Fruit fly (Drosophila melanogaster): ENCODE measurements around the gene CG13014.

Gene CG13014

DNA sequence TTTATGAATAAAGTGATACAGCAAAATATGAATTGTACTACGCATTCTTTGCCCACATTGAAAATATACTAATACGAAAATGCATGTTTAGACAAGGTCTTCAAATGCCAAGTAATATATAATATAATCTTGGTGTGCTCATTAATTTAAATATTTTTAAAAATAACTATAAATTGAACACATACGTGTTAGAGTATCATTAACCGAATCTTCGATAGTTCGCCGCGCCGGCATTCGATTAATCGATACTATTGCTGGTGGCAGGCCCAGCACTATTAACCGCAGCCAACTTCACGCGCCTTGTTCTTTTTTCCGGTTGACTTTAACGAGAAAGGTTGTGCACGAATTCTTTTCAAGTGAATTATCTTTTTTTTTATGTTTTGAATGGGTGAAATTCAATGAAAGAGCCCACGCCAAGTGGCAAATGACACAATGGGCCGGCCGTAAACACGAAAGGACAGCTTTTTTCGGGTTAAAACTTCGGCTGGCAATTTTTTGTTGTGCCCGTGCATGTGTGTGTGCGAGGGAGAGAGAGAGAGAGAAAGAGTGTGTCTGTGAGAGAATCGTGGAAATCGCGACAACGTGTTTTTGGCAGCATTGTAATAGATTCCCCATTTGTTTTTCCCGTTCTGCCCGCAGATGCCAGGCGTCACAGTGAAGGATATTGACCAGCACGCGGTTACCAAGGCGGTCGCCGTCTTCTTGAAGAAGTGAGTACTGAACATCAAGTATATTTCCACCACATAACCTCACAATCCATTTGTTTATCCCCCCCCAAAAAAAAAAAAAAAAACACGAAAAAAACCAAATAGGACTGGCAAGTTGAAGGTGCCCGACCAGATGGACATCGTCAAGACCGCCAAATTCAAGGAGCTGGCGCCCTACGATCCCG lies 50.2 kb downstream of the CG13014 start, which contains the start of gene RpS19a (continued):
- TF ChIP-seq CG9797 (GFP tag; optimal IDR thresholded peaks at IDR 0.05) = peak; percentile 47
- peak; percentile 63 for TF ChIP-seq gsb-n (tag; optimal IDR thresholded peaks at IDR 0.05)
- peak; percentile 56 for TF ChIP-seq disco-r (GFP tag; optimal IDR thresholded peaks at IDR 0.05)
- no peak for TF ChIP-seq CG11504 (tag; optimal IDR thresholded peaks at IDR 0.05)
- TF ChIP-seq salm (tag; optimal IDR thresholded peaks at IDR 0.05) = peak; percentile 78
- peak; percentile 81 for TF ChIP-seq CG15011 (GFP tag; optimal IDR thresholded peaks at IDR 0.05)
- 0 out of 2 replicates have a peak, but pooled peaks have one; percentile 33 for TF ChIP-seq klu (GFP tag; IDR thresholded peaks at IDR 0.05)
- TF ChIP-seq Ets97D (GFP tag; optimal IDR thresholded peaks at IDR 0.05) = peak; percentile 99
- peak in 1 of 2 experiments; percentile 56 for TF ChIP-seq Trl (optimal IDR thresholded peaks at IDR 0.05)
- peak; percentile 58 for TF ChIP-seq Trl (GFP tag; optimal IDR thresholded peaks at IDR 0.05)
- TF ChIP-seq Nf-YA (GFP tag; IDR thresholded peaks at IDR 0.05) = peak; percentile 72
- peak; percentile 31 for TF ChIP-seq run (tag; optimal IDR thresholded peaks at IDR 0.05)
- TF ChIP-seq insv (GFP tag; optimal IDR thresholded peaks at IDR 0.05) = peak in 1 of 2 experiments; percentile 67
- peak; percentile 62 for TF ChIP-seq CG30431 (GFP tag; optimal IDR thresholded peaks at IDR 0.05)
- peak; percentile 36 for TF ChIP-seq Bteb2 (GFP tag; optimal IDR thresholded peaks at IDR 0.05)
- no peak for TF ChIP-seq CG15073 (GFP tag; optimal IDR thresholded peaks at IDR 0.05)
- TF ChIP-seq Hr39 (optimal IDR thresholded peaks at IDR 0.05) = no peak
- TF ChIP-seq CG6689 (GFP tag; IDR thresholded peaks at IDR 0.05) = peak; percentile 59
- peak; percentile 35 for TF ChIP-seq Dad (GFP tag; optimal IDR thresholded peaks at IDR 0.05)
- TF ChIP-seq en (GFP tag; optimal IDR thresholded peaks at IDR 0.05) = peak; percentile 24
- TF ChIP-seq ro (GFP tag; IDR thresholded peaks at IDR 0.05) = no peak; the same call in 1 of the 2 replicates
- no peak for TF ChIP-seq trh (GFP tag; optimal IDR thresholded peaks at IDR 0.05)
- 0 out of 3 replicates have a peak, but pooled peaks have one; percentile 34 for TF ChIP-seq CG14860 (GFP tag; IDR thresholded peaks at IDR 0.05; ENCODE audit: partially characterized antibody)
- TF ChIP-seq aop (GFP tag; IDR thresholded peaks at IDR 0.05) = no peak
- no peak for TF ChIP-seq psq (GFP tag; optimal IDR thresholded peaks at IDR 0.05)
- TF ChIP-seq CG17912 (GFP tag; optimal IDR thresholded peaks at IDR 0.05) = peak; percentile 94
- TF ChIP-seq Dref (GFP tag; IDR thresholded peaks at IDR 0.05) = peak; percentile 75
- peak; percentile 28 for TF ChIP-seq HmgZ (tag; optimal IDR thresholded peaks at IDR 0.05)
- peak; percentile 29 for TF ChIP-seq CG3163 (GFP tag; optimal IDR thresholded peaks at IDR 0.05)
- TF ChIP-seq CG2199 (GFP tag; IDR thresholded peaks at IDR 0.05) = peak; percentile 74; the same call in 1 of the 3 replicates
- TF ChIP-seq CG13894 (tag; optimal IDR thresholded peaks at IDR 0.05) = peak; percentile 75
- TF ChIP-seq CG32772 (GFP tag; IDR thresholded peaks at IDR 0.05) = peak; percentile 33; the same call in 1 of the 2 replicates
- peak; percentile 72 for TF ChIP-seq CG14014 (GFP tag; IDR thresholded peaks at IDR 0.05)
- TF ChIP-seq unpg (GFP tag; optimal IDR thresholded peaks at IDR 0.05) = peak; percentile 66
- TF ChIP-seq lab (GFP tag; optimal IDR thresholded peaks at IDR 0.05) = peak; percentile 94
- peak; percentile 75 for TF ChIP-seq so (GFP tag; IDR thresholded peaks at IDR 0.05)
- TF ChIP-seq Hsf (GFP tag; optimal IDR thresholded peaks at IDR 0.05) = peak; percentile 30
- TF ChIP-seq cwo (GFP tag; optimal IDR thresholded peaks at IDR 0.05) = peak; percentile 55
- TF ChIP-seq Sry-δ (GFP tag; optimal IDR thresholded peaks at IDR 0.05) = peak; percentile 72
- no peak for TF ChIP-seq esg (GFP tag; conservative IDR thresholded peaks at IDR 0.05)
- TF ChIP-seq CG17359 (tag; optimal IDR thresholded peaks at IDR 0.05) = peak; percentile 62
- no peak for TF ChIP-seq hbn (GFP tag; IDR thresholded peaks at IDR 0.05; ENCODE audit: partially characterized antibody)
- TF ChIP-seq lola (GFP tag; optimal IDR thresholded peaks at IDR 0.05) = peak in 1 of 3 experiments; percentile 35
- peak; percentile 81 for TF ChIP-seq CG31365 (tag; optimal IDR thresholded peaks at IDR 0.05)
- TF ChIP-seq CG8290 (GFP tag; optimal IDR thresholded peaks at IDR 0.05) = peak; percentile 15
- TF ChIP-seq CG8290 (tag; optimal IDR thresholded peaks at IDR 0.05) = peak; percentile 78 to 79
- TF ChIP-seq Pdp1 (GFP tag; optimal IDR thresholded peaks at IDR 0.05) = peak; percentile 7 to 34
- no peak for TF ChIP-seq fru (optimal IDR thresholded peaks at IDR 0.05)
- TF ChIP-seq Max (GFP tag; optimal IDR thresholded peaks at IDR 0.05) = peak; percentile 42
- TF ChIP-seq gem (tag; optimal IDR thresholded peaks at IDR 0.05) = peak; percentile 58

All from whole organism, embryonic.